Fruit fly (Drosophila melanogaster) whole organism, embryonic: ENCODE results near the gene mRpS11.

Experiments used
- Atf6 ChIP-seq: fragments of 200-800 bp; sonication (Bioruptor generic); IDR thresholded peaks from 2 replicates; pipeline ENCODE4 v1.3.6; 2022; ENCODE audit warnings: missing biosample characterization, missing genetic modification characterization
- B-H2 ChIP-seq: fragments of 200-800 bp; sonication (Bioruptor generic); optimal IDR thresholded peaks from 2 replicates; lab custom pipeline; 2018; ENCODE audit warnings: missing biosample characterization, mild to moderate bottlenecking, missing genetic modification characterization
- CG11456 ChIP-seq: fragments of 200-800 bp; sonication (Bioruptor generic); IDR thresholded peaks from 3 replicates; pipeline ENCODE4 v1.3.6; 2022; ENCODE audit warnings: missing biosample characterization, missing genetic modification characterization
- CG12155 ChIP-seq: fragments of 200-800 bp; sonication (Bioruptor generic); optimal IDR thresholded peaks from 3 replicates; lab custom pipeline; 2016; ENCODE audit warnings: missing biosample characterization, missing genetic modification characterization
- CG12299 ChIP-seq: fragments of 200-800 bp; sonication (Bioruptor generic); optimal IDR thresholded peaks from 2 replicates; lab custom pipeline; 2018; ENCODE audit warnings: missing biosample characterization, mild to moderate bottlenecking, missing genetic modification characterization
- CG12769 ChIP-seq: fragments of 200-800 bp; sonication (Bioruptor generic); optimal IDR thresholded peaks from 2 replicates; lab custom pipeline; 2019; ENCODE audit warnings: missing biosample characterization, mild to moderate bottlenecking, missing genetic modification characterization, moderate library complexity
- CG13123 ChIP-seq: fragments of 200-800 bp; sonication (Bioruptor generic); optimal IDR thresholded peaks from 2 replicates; lab custom pipeline; 2016; ENCODE audit warnings: missing biosample characterization, missing genetic modification characterization
- CG13287 ChIP-seq: fragments of 200-800 bp; sonication (Bioruptor generic); IDR thresholded peaks from 2 replicates; pipeline ENCODE4 v1.3.6; 2022; ENCODE audit warnings: missing biosample characterization, missing genetic modification characterization; ENCODE audit not compliant: partially characterized antibody
- CG17802 ChIP-seq: fragments of 200-800 bp; sonication (Bioruptor generic); optimal IDR thresholded peaks from 2 replicates; lab custom pipeline; 2018; ENCODE audit warnings: missing biosample characterization, mild to moderate bottlenecking, missing genetic modification characterization, moderate library complexity
- CG2875 ChIP-seq: fragments of 200-800 bp; sonication (Bioruptor generic); optimal IDR thresholded peaks from 2 replicates; lab custom pipeline; 2017; ENCODE audit warnings: missing biosample characterization, mild to moderate bottlenecking, missing genetic modification characterization, missing genetic modification reagents
- CG34376 ChIP-seq: fragments of 200-800 bp; sonication (Bioruptor generic); optimal IDR thresholded peaks from 2 replicates; lab custom pipeline; 2018; ENCODE audit warnings: missing biosample characterization, mild to moderate bottlenecking, missing genetic modification characterization
- CG34422 ChIP-seq: fragments of 200-800 bp; sonication (Bioruptor generic); IDR thresholded peaks from 3 replicates; pipeline ENCODE4 v1.3.6; 2022; ENCODE audit warnings: missing biosample characterization, missing genetic modification characterization
- CG3726 ChIP-seq: fragments of 200-800 bp; sonication (Bioruptor generic); IDR thresholded peaks from 3 replicates; pipeline ENCODE4, ENCODE4 v1.3.6; 2022; ENCODE audit warnings: missing biosample characterization, missing genetic modification characterization
- CG3838 ChIP-seq: fragments of 200-800 bp; sonication (Bioruptor generic); optimal IDR thresholded peaks from 3 replicates; lab custom pipeline; 2016; ENCODE audit warnings: missing biosample characterization, missing genetic modification characterization
- CG43689 ChIP-seq: fragments of 200-800 bp; sonication (Bioruptor generic); IDR thresholded peaks from 2 replicates; pipeline ENCODE4 v1.3.6; 2022; ENCODE audit warnings: missing biosample characterization, missing genetic modification characterization
- CG4617 ChIP-seq: fragments of 200-800 bp; sonication (Bioruptor generic); optimal IDR thresholded peaks from 3 replicates; lab custom pipeline; 2016; ENCODE audit warnings: missing biosample characterization, missing genetic modification characterization, borderline replicate concordance
- CG6654 ChIP-seq: fragments of 200-800 bp; sonication (Bioruptor generic); optimal IDR thresholded peaks from 2 replicates; lab custom pipeline; 2017; ENCODE audit warnings: missing biosample characterization, mild to moderate bottlenecking, missing genetic modification characterization
- CG8944 ChIP-seq: fragments of 200-800 bp; sonication (Bioruptor generic); optimal IDR thresholded peaks from 3 replicates; lab custom pipeline; 2016; ENCODE audit warnings: missing biosample characterization, missing genetic modification characterization
- CG9215 ChIP-seq: fragments of 200-800 bp; sonication (Bioruptor generic); IDR thresholded peaks from 2 replicates; pipeline ENCODE4 v1.3.6; 2022; ENCODE audit warnings: missing biosample characterization, missing genetic modification characterization
- Deaf1 ChIP-seq: fragments of 200-800 bp; optimal IDR thresholded peaks from 3 replicates; lab custom pipeline; 2019; ENCODE audit warnings: missing biosample characterization, mild to moderate bottlenecking, missing genetic modification characterization, moderate library complexity
- Fer3 ChIP-seq: fragments of 200-800 bp; sonication (Bioruptor generic); optimal IDR thresholded peaks from 2 replicates; lab custom pipeline; 2018; ENCODE audit warnings: missing biosample characterization, mild to moderate bottlenecking, missing genetic modification characterization, moderate library complexity
- HHEX ChIP-seq: fragments of 200-800 bp; sonication (Bioruptor generic); optimal IDR thresholded peaks from 3 replicates; lab custom pipeline; 2017; ENCODE audit warnings: missing biosample characterization, mild to moderate bottlenecking, missing genetic modification characterization, missing genetic modification reagents
- Hr51 ChIP-seq, 2 experiments: fragments of 200-800 bp; sonication (Bioruptor generic); optimal IDR thresholded peaks; 2 replicates in 1 of 2; 3 replicates in 1 of 2; lab custom pipeline; 2016 to 2018; ENCODE audit warnings: missing biosample characterization in 2 of 2, missing genetic modification characterization in 2 of 2, mild to moderate bottlenecking in 1 of 2, moderate library complexity in 1 of 2
- MBD-R2 ChIP-seq: fragments of 200-800 bp; sonication (Bioruptor generic); IDR thresholded peaks from 2 replicates; pipeline ENCODE4 v1.3.6; 2022; ENCODE audit warnings: missing biosample characterization, missing genetic modification characterization
- MESR4 ChIP-seq: fragments of 200-800 bp; sonication (Bioruptor generic); optimal IDR thresholded peaks from 2 replicates; lab custom pipeline; 2018; ENCODE audit warnings: missing biosample characterization, mild to moderate bottlenecking, missing genetic modification characterization, moderate library complexity
- Meics ChIP-seq: fragments of 200-800 bp; sonication (Bioruptor generic); optimal IDR thresholded peaks from 2 replicates; lab custom pipeline; 2017; ENCODE audit warnings: missing biosample characterization, mild to moderate bottlenecking, missing genetic modification characterization
- Neu2 ChIP-seq: fragments of 200-800 bp; sonication (Bioruptor generic); optimal IDR thresholded peaks from 3 replicates; lab custom pipeline; 2016; ENCODE audit warnings: missing biosample characterization, missing genetic modification characterization, borderline replicate concordance
- Xrp1 ChIP-seq: fragments of 200-800 bp; sonication (Bioruptor generic); IDR thresholded peaks from 2 replicates; pipeline ENCODE4 v1.3.6; 2022; ENCODE audit warnings: missing biosample characterization, missing genetic modification characterization
- ase ChIP-seq: fragments of 200-800 bp; sonication (Bioruptor generic); IDR thresholded peaks from 3 replicates; pipeline ENCODE4 v1.3.6; 2022; ENCODE audit warnings: missing biosample characterization, missing genetic modification characterization
- bigmax ChIP-seq: fragments of 200-800 bp; sonication (Bioruptor generic); optimal IDR thresholded peaks from 2 replicates; lab custom pipeline; 2018; ENCODE audit warnings: missing biosample characterization, mild to moderate bottlenecking, missing genetic modification characterization
- fd102C ChIP-seq: fragments of 200-800 bp; sonication (Bioruptor generic); optimal IDR thresholded peaks from 2 replicates; lab custom pipeline; 2018; ENCODE audit warnings: missing biosample characterization, mild to moderate bottlenecking, missing genetic modification characterization, moderate library complexity
- hth ChIP-seq: fragments of >200 bp; optimal IDR thresholded peaks from 2 replicates; lab custom pipeline; 2017; ENCODE audit warnings: inconsistent platforms
- ind ChIP-seq: fragments of 200-800 bp; sonication (Bioruptor generic); optimal IDR thresholded peaks from 3 replicates; lab custom pipeline; 2016; ENCODE audit warnings: missing biosample characterization, missing genetic modification characterization
- jing ChIP-seq: fragments of 200-800 bp; sonication (Bioruptor generic); optimal IDR thresholded peaks from 2 replicates; lab custom pipeline; 2018; ENCODE audit warnings: missing biosample characterization, mild to moderate bottlenecking, missing genetic modification characterization
- mld ChIP-seq: fragments of 200-800 bp; sonication (Bioruptor generic); IDR thresholded peaks from 3 replicates; pipeline ENCODE4 v1.3.6; 2022; ENCODE audit warnings: missing biosample characterization, missing genetic modification characterization; ENCODE audit not compliant: partially characterized antibody
- odd ChIP-seq: fragments of 200-800 bp; sonication (Bioruptor generic); optimal IDR thresholded peaks from 2 replicates; lab custom pipeline; 2017; ENCODE audit warnings: missing biosample characterization, mild to moderate bottlenecking, missing genetic modification characterization
- row ChIP-seq: fragments of 200-800 bp; sonication (Bioruptor generic); IDR thresholded peaks from 3 replicates; pipeline ENCODE4 v1.3.6; 2022; ENCODE audit warnings: missing biosample characterization, missing genetic modification characterization
- unpg ChIP-seq: fragments of 200-800 bp; sonication (Bioruptor generic); optimal IDR thresholded peaks from 3 replicates; lab custom pipeline; 2018; ENCODE audit warnings: missing biosample characterization, mild to moderate bottlenecking, missing genetic modification characterization, moderate library complexity

The mRpS11 gene

dm6 chr3R:17072526-17073114 is at the start of gene mRpS11, which contains the start of gene Ns1 (continued):
- TF ChIP-seq CG43689 (GFP tag; lab: Robert Waterston, UW) (no peak), MESR4 (GFP tag; lab: Kevin White, UChicago) (peak; percentile 96), HHEX (GFP tag; lab: Kevin White, UChicago) (no peak), Xrp1 (peak; percentile 25; the same call in 1 of the 2 replicates), Deaf1 (tag; lab: Kevin White, UChicago) (no peak), odd (GFP tag; lab: Kevin White, UChicago) (no peak), CG12769 (tag; lab: Kevin White, UChicago) (peak; percentile 57), CG12299 (tag; lab: Kevin White, UChicago) (peak; percentile 23), CG34422 (GFP tag; lab: Robert Waterston, UW) (peak; percentile 87; the same call in 2 of the 3 replicates), CG12155 (no peak), hth (no peak), CG11456 (GFP tag; lab: Robert Waterston, UW) (0 out of 3 replicates have a peak, but pooled peaks have one; percentile 44), ind (GFP tag; lab: Kevin White, UChicago) (no peak), CG13287 (GFP tag; lab: Robert Waterston, UW) (peak; percentile 57; the same call in 1 of the 2 replicates), row (peak; percentile 36; the same call in 2 of the 3 replicates), CG9215 (no peak), Neu2 (GFP tag; lab: Kevin White, UChicago) (no peak), MBD-R2 (peak; percentile 92), jing (GFP tag; lab: Kevin White, UChicago) (no peak), bigmax (GFP tag; lab: Kevin White, UChicago) (no peak), CG4617 (GFP tag; lab: Kevin White, UChicago) (peak; percentile 96), Atf6 (GFP tag; lab: Robert Waterston, UW) (0 out of 2 replicates have a peak, but pooled peaks have one; percentile 7), CG2875 (GFP tag; lab: Kevin White, UChicago) (no peak), CG13123 (GFP tag; lab: Kevin White, UChicago) (no peak), B-H2 (peak; percentile 68), CG3838 (GFP tag; lab: Kevin White, UChicago) (no peak), Fer3 (tag; lab: Kevin White, UChicago) (peak; percentile 19), CG17802 (tag; lab: Kevin White, UChicago) (peak; percentile 10), CG34376 (peak; percentile 47), fd102C (GFP tag; lab: Kevin White, UChicago) (no peak), unpg (GFP tag; lab: Kevin White, UChicago) (no peak), CG6654 (GFP tag; lab: Kevin White, UChicago) (no peak)

dm6 chr3R:17028393-17028792 is 44.1 kb upstream of the mRpS11 start, which contains the start of gene CG5225:
TSS of gene CG5225 (plus strand) at chr3R:17028693.
- TF ChIP-seq CG8944 (GFP tag; lab: Kevin White, UChicago) (no peak), mld (GFP tag; lab: Robert Waterston, UW) (no peak), Hr51 (GFP tag; optimal IDR thresholded peaks at IDR 0.05; lab: Kevin White, UChicago) (no peak), Meics (no peak), CG3726 (GFP tag; lab: Robert Waterston, UW) (no peak), ase (GFP tag; lab: Robert Waterston, UW) (no peak)
- TF ChIP-seq, all 482 proteins: peak for 0
